Fruit fly (Drosophila melanogaster): ENCODE data around the gene CG13308.

CG13308 gene

DNA sequence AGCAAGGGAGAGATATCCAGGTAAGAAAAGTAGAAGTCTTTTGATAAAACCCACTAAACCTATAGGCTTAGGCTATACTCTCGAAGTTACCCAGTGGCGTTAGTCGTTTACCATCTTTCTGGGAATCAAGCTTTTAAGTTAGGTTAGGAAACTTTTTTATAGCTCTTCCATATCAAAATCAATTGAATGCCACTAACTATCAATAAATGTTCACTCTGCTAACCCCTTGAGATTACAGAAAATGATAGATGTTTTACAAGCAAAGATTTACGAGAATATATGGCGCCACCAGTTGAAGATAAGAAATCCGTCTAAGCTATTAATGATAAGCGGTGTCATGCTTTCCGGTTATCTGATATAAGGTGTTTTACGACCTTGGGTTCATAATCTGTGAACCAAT lies 20.6 kb upstream of the CG13308 start (continued):
- no peak for TF ChIP-seq usp (GFP tag; optimal IDR thresholded peaks at IDR 0.05)
- no peak for TF ChIP-seq tup (GFP tag; optimal IDR thresholded peaks at IDR 0.05)
- TF ChIP-seq ssp (GFP tag; IDR thresholded peaks at IDR 0.05): no peak
- TF ChIP-seq gsb (GFP tag; IDR thresholded peaks at IDR 0.05): no peak
- TF ChIP-seq CG2116 (GFP tag; optimal IDR thresholded peaks at IDR 0.05): no peak
- TF ChIP-seq maf-S (GFP tag; optimal IDR thresholded peaks at IDR 0.05): no peak
- TF ChIP-seq sens (GFP tag): peak; percentile 40
- TF ChIP-seq mirr (GFP tag; optimal IDR thresholded peaks at IDR 0.05): peak; percentile 33
- TF ChIP-seq chm (GFP tag; IDR thresholded peaks at IDR 0.05): no peak
- peak; percentile 44 for TF ChIP-seq sug (tag; optimal IDR thresholded peaks at IDR 0.05)
- no peak for TF ChIP-seq HmgD (GFP tag; optimal IDR thresholded peaks at IDR 0.05)
- no peak for TF ChIP-seq CG17802 (tag; optimal IDR thresholded peaks at IDR 0.05)
- TF ChIP-seq bab2 (GFP tag; optimal IDR thresholded peaks at IDR 0.05): no peak
- TF ChIP-seq fu2 (GFP tag; optimal IDR thresholded peaks at IDR 0.05): no peak
- TF ChIP-seq scrt (GFP tag; optimal IDR thresholded peaks at IDR 0.05): no peak
- no peak for TF ChIP-seq CG8478 (optimal IDR thresholded peaks at IDR 0.05)
- TF ChIP-seq esg (GFP tag; conservative IDR thresholded peaks at IDR 0.05): no peak
- no peak for TF ChIP-seq pita (GFP tag; optimal IDR thresholded peaks at IDR 0.05)
- TF ChIP-seq CG17361 (GFP tag; IDR thresholded peaks at IDR 0.05): no peak
- TF ChIP-seq PHDP (tag; optimal IDR thresholded peaks at IDR 0.05): no peak
- TF ChIP-seq CG12236 (GFP tag; optimal IDR thresholded peaks at IDR 0.05): no peak
- TF ChIP-seq dm (GFP tag; optimal IDR thresholded peaks at IDR 0.05): no peak
- TF ChIP-seq Myb (GFP tag; optimal IDR thresholded peaks at IDR 0.05): no peak
- TF ChIP-seq CG7271 (tag; optimal IDR thresholded peaks at IDR 0.05): no peak
- no peak for TF ChIP-seq CG6272 (GFP tag; IDR thresholded peaks at IDR 0.05)
- no peak for TF ChIP-seq sna (GFP tag; IDR thresholded peaks at IDR 0.05; ENCODE audit: partially characterized antibody)
- no peak for TF ChIP-seq CG13287 (GFP tag; IDR thresholded peaks at IDR 0.05; ENCODE audit: partially characterized antibody)
- no peak for TF ChIP-seq hkb (optimal IDR thresholded peaks at IDR 0.05)
- no peak for TF ChIP-seq hkb (GFP tag; IDR thresholded peaks at IDR 0.05)
- TF ChIP-seq Optix (GFP tag; IDR thresholded peaks at IDR 0.05): no peak
- TF ChIP-seq CG12104 (GFP tag; optimal IDR thresholded peaks at IDR 0.05): no peak

DNA sequence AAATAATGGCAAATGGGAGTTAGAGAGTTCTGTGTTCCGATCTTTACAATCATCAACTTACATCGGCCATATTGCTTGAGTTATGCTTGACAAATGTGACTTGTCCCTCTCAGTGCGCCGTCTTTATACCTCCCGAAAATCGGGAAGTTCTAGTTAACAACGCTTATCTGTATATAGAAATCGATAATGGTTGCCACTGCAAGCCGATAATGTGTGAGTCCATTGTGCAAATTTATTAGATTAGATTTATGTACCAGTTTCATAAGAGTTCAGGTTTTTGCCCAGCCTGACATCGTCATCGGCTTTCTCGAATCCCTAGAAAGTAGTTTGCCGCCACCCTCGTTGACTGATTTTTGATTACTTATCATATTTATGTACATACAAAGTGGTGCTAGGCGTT lies 19.9 kb upstream of the CG13308 start, which contains the start of gene Acbp5:
Acbp5 (minus strand) TSS at position 101 of the 400 bp plus-strand sequence.
- no peak for TF ChIP-seq sr (GFP tag; IDR thresholded peaks at IDR 0.05)
- TF ChIP-seq exex (tag; optimal IDR thresholded peaks at IDR 0.05): peak; percentile 53
- TF ChIP-seq Pdp1 (GFP tag; optimal IDR thresholded peaks at IDR 0.05): peak in 1 of 2 experiments; percentile 5

DNA sequence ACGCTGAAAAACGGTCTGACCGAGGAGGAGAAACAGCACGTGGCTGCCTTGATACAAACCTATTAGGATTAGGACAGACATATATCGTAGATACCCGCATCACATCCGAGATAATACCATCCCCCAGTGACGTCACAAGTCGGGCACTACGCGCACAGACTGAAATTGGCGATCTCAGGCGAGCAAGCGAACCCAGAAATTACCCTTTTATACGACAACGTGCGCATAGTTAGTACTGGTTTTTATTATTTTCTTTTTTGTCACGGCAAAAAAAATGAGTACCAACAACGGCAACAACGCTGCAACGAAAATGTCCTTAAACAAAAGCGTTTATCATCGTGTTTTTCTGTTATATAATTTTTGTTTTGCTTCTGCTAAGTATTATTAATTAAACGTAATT lies 10.2 kb upstream of the CG13308 start:
- no peak for TF ChIP-seq row (GFP tag; IDR thresholded peaks at IDR 0.05)
- no peak for TF ChIP-seq CG15696 (tag; optimal IDR thresholded peaks at IDR 0.05)
- no peak for TF ChIP-seq mirr (GFP tag; optimal IDR thresholded peaks at IDR 0.05)
- TF ChIP-seq Pdp1 (GFP tag; optimal IDR thresholded peaks at IDR 0.05): peak in 1 of 2 experiments; percentile 67
- no peak for TF ChIP-seq lmd (GFP tag; IDR thresholded peaks at IDR 0.05)
- no peak for TF ChIP-seq dpn (GFP tag; optimal IDR thresholded peaks at IDR 0.05)
- no peak for TF ChIP-seq Vsx1 (GFP tag; optimal IDR thresholded peaks at IDR 0.05)
- no peak for TF ChIP-seq gem (tag; optimal IDR thresholded peaks at IDR 0.05)
- TF ChIP-seq Tbp (GFP tag; optimal IDR thresholded peaks at IDR 0.05): no peak
- TF ChIP-seq CG2199 (GFP tag; IDR thresholded peaks at IDR 0.05): peak; percentile 93
- TF ChIP-seq so (GFP tag; IDR thresholded peaks at IDR 0.05): no peak
- TF ChIP-seq vnd (GFP tag; IDR thresholded peaks at IDR 0.05; ENCODE audit: partially characterized antibody): no peak
